Worm (Caenorhabditis elegans) whole organism, L3 larva: ENCODE data around the gene F49E12.8.

ENCODE experiments used
- nhr-11 ChIP-seq: fragments of 150-350 bp; optimal IDR thresholded peaks from 2 replicates; lab custom pipeline; 2014; ENCODE audit warnings: missing biosample characterization, missing genetic modification characterization
- pqm-1 ChIP-seq: fragments of 150-350 bp; optimal IDR thresholded peaks from 2 replicates; lab custom pipeline; 2017; ENCODE audit warnings: missing biosample characterization, missing genetic modification characterization, inconsistent platforms

DNA sequence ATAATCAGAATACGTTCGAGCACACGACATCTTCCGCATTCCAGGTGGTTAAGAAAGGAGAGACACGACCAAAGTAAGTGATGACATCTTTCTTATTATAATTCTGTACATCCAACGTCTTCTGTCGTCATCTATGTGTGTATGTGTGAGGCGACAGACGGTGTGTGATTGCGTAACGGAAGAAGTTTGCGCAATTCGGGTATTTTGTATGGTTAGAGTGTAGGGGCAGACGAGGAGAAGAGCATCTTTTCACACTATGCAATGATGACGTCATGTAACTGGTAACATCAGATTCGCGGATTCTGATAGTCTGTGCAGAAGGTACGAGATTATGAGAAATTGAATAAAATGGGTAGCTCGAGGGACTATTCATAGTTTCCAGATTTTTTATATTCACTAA, 20.9 kb upstream of the F49E12.8 start:
- TF ChIP-seq pqm-1 (tag; lab: Kevin White, UChicago) (no peak), nhr-11 (tag; lab: Kevin White, UChicago) (no peak)
